Worm (Caenorhabditis elegans): ENCODE measurements around the gene C41G6.12.

C41G6.12 gene

ce11 chrV:15187083-15188057 is 20.2 kb downstream of the C41G6.12 start, which contains the start of the genes cyn-7 and bath-36 (continued):
- peak; percentile 83 for TF ChIP-seq tbx-2 (tag; optimal IDR thresholded peaks at IDR 0.05)
- peak; percentile 87 for TF ChIP-seq nhr-90 (tag; optimal IDR thresholded peaks at IDR 0.05; ENCODE audit: poor library complexity)
- TF ChIP-seq hlh-17 (GFP tag; optimal IDR thresholded peaks at IDR 0.05; ENCODE audit: borderline replicate concordance), result no peak
- TF ChIP-seq fkh-8 (tag; optimal IDR thresholded peaks at IDR 0.05), result peak; percentile 86
- TF ChIP-seq tlp-1 (tag; optimal IDR thresholded peaks at IDR 0.05), result no peak
- peak; percentile 62 for TF ChIP-seq unc-130 (tag; optimal IDR thresholded peaks at IDR 0.05)
- TF ChIP-seq C34B4.2 (tag; optimal IDR thresholded peaks at IDR 0.05), result no peak
- no peak for TF ChIP-seq hpl-2 (GFP tag; optimal IDR thresholded peaks at IDR 0.05)
- TF ChIP-seq lin-39 (tag; optimal IDR thresholded peaks at IDR 0.05), result peak; percentile 55
- TF ChIP-seq F16B12.6 (tag; optimal IDR thresholded peaks at IDR 0.05), result peak; percentile 92
- no peak for TF ChIP-seq ets-5 (GFP tag; IDR thresholded peaks at IDR 0.05)
- no peak for TF ChIP-seq nhr-12 (tag; optimal IDR thresholded peaks at IDR 0.05)
- TF ChIP-seq zip-4 (GFP tag; optimal IDR thresholded peaks at IDR 0.05), result peak; percentile 42
- TF ChIP-seq elt-3 (tag; optimal IDR thresholded peaks at IDR 0.05), result peak in 2 of 6 experiments; percentile 81 to 92
- TF ChIP-seq blmp-1 (tag; optimal IDR thresholded peaks at IDR 0.05), result peak; percentile 98
- no peak for TF ChIP-seq mab-9 (GFP tag; IDR thresholded peaks at IDR 0.05)
- no peak for TF ChIP-seq ces-1 (GFP tag; optimal IDR thresholded peaks at IDR 0.05)
- no peak for TF ChIP-seq ceh-8 (GFP tag; optimal IDR thresholded peaks at IDR 0.05)
- peak; percentile 92 for TF ChIP-seq nhr-71 (tag; optimal IDR thresholded peaks at IDR 0.05)
- no peak for TF ChIP-seq fkh-4 (tag; optimal IDR thresholded peaks at IDR 0.05; ENCODE audit: borderline replicate concordance)
- TF ChIP-seq fkh-10 (GFP tag; optimal IDR thresholded peaks at IDR 0.05), result no peak
- TF ChIP-seq unc-30 (tag; optimal IDR thresholded peaks at IDR 0.05), result no peak
- TF ChIP-seq mef-2 (tag; optimal IDR thresholded peaks at IDR 0.05), result peak; percentile 1
- TF ChIP-seq nhr-77 (tag; optimal IDR thresholded peaks at IDR 0.05), result no peak
- peak; percentile 31 for TF ChIP-seq nhr-11 (tag; optimal IDR thresholded peaks at IDR 0.05)
- peak; percentile 94 for TF ChIP-seq snu-23 (GFP tag; optimal IDR thresholded peaks at IDR 0.05)
- peak; percentile 69 for TF ChIP-seq irx-1 (tag; optimal IDR thresholded peaks at IDR 0.05)
- peak; percentile 75 for TF ChIP-seq egl-13 (tag; optimal IDR thresholded peaks at IDR 0.05)
- peak; percentile 58 for TF ChIP-seq lin-15B (tag; optimal IDR thresholded peaks at IDR 0.05)
- no peak for TF ChIP-seq nhr-28 (tag; optimal IDR thresholded peaks at IDR 0.05)
- peak; percentile 55 for TF ChIP-seq skn-1 (tag; optimal IDR thresholded peaks at IDR 0.05)
- peak; percentile 90 for TF ChIP-seq swsn-7 (tag; optimal IDR thresholded peaks at IDR 0.05)
- no peak for TF ChIP-seq egl-27 (tag; optimal IDR thresholded peaks at IDR 0.05)
- TF ChIP-seq unc-62 (GFP tag; optimal IDR thresholded peaks at IDR 0.05), result no peak
- TF ChIP-seq C16A3.4 (tag; optimal IDR thresholded peaks at IDR 0.05), result peak; percentile 37
- TF ChIP-seq ceh-82 (tag; optimal IDR thresholded peaks at IDR 0.05), result peak; percentile 58 to 76 (median 71)
- no peak for TF ChIP-seq lir-3 (tag; optimal IDR thresholded peaks at IDR 0.05; ENCODE audit: poor library complexity)
- peak; percentile 75 for TF ChIP-seq jun-1 (tag; optimal IDR thresholded peaks at IDR 0.05)
- peak; percentile 21 for TF ChIP-seq C04F5.9 (tag; optimal IDR thresholded peaks at IDR 0.05)
- peak; percentile 87 for TF ChIP-seq nhr-19 (GFP tag; conservative IDR thresholded peaks at IDR 0.05)
- peak in 1 of 2 experiments; percentile 44 for TF ChIP-seq ztf-11 (tag; optimal IDR thresholded peaks at IDR 0.05)
- peak; percentile 74 for TF ChIP-seq elt-2 (tag; optimal IDR thresholded peaks at IDR 0.05)

Measured in whole organism, L1 larva.